Worm (Caenorhabditis elegans): ENCODE results near the gene unc-84.

- no peak for TF ChIP-seq dao-5 (tag; optimal IDR thresholded peaks at IDR 0.05)
- TF ChIP-seq W03F9.2 (tag; optimal IDR thresholded peaks at IDR 0.05), result no peak
- no peak for TF ChIP-seq him-1 (tag; optimal IDR thresholded peaks at IDR 0.05)
Observed at ce11 chrX:13581820-13582219, 2.8 kb upstream of the unc-84 start, which contains the start of gene F54B11.10.

All from whole organism, L4/young adult.